Fruit fly (Drosophila melanogaster): ENCODE results near the gene Tdh.
A peak's percentile ranks its signal among the peaks of the same experiment; 100 is the strongest.
"Not testable (repeated sequence)": the region's sequence is repeated elsewhere in the genome, so short reads cannot be mapped to it uniquely, and the experiment has no call there.

Gene Tdh

dm6 chr3L:20503256-20503655 is 36.5 kb downstream of the Tdh start:
- TF ChIP-seq CG12768 (GFP tag; optimal IDR thresholded peaks at IDR 0.05) = no peak
- TF ChIP-seq tj (GFP tag; optimal IDR thresholded peaks at IDR 0.05) = no peak
- no peak for TF ChIP-seq Hr96 (GFP tag; optimal IDR thresholded peaks at IDR 0.05)
- no peak for TF ChIP-seq CG11617 (GFP tag; optimal IDR thresholded peaks at IDR 0.05)
- no peak for TF ChIP-seq cnc (optimal IDR thresholded peaks at IDR 0.05)
- no peak for TF ChIP-seq CG7045 (GFP tag; optimal IDR thresholded peaks at IDR 0.05)
- no peak for TF ChIP-seq cic (GFP tag; optimal IDR thresholded peaks at IDR 0.05)
- TF ChIP-seq Crg-1 (GFP tag; optimal IDR thresholded peaks at IDR 0.05) = no peak
- no peak for TF ChIP-seq ovo (GFP tag; optimal IDR thresholded peaks at IDR 0.05)
- TF ChIP-seq CG5204 (GFP tag; optimal IDR thresholded peaks at IDR 0.05) = no peak
- TF ChIP-seq CG1620 (GFP tag; optimal IDR thresholded peaks at IDR 0.05) = no peak
- TF ChIP-seq CG14711 (tag; optimal IDR thresholded peaks at IDR 0.05) = no peak
- TF ChIP-seq kay (GFP tag; ENCODE audit: borderline replicate concordance) = no peak
- TF ChIP-seq CG33017 (tag; optimal IDR thresholded peaks at IDR 0.05) = no peak
- no peak for TF ChIP-seq Mnt (GFP tag; optimal IDR thresholded peaks at IDR 0.05)
- no peak for TF ChIP-seq CG7101 (tag; optimal IDR thresholded peaks at IDR 0.05)
- no peak for TF ChIP-seq pad (GFP tag; optimal IDR thresholded peaks at IDR 0.05)

DNA sequence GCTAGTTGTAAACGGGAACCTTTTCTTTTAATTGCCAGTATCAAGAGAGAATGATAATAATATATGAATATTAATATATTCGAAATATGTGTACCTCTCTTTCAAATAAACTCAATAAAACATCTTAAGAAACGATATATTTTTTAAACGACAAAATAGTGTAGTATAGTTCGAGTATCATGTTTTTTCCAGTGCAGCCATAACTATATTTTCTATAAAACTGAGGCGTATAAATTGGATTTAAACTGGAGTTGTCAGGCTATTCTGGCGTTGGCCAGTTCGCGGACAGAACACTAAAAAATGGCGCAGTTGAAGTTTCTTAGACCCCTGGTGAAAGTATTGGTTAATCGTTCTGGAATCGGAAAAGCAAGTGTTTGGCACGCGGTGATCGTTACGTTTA is 37.1 kb downstream of the Tdh start, which contains the start of gene CG17637:
CG17637 (plus strand) TSS at position 301 of the 400 bp plus-strand sequence.
- not testable (repeated sequence) for TF ChIP-seq Crg-1 (GFP tag; optimal IDR thresholded peaks at IDR 0.05); CG7101 (tag; optimal IDR thresholded peaks at IDR 0.05); CG33017 (tag; optimal IDR thresholded peaks at IDR 0.05)

DNA sequence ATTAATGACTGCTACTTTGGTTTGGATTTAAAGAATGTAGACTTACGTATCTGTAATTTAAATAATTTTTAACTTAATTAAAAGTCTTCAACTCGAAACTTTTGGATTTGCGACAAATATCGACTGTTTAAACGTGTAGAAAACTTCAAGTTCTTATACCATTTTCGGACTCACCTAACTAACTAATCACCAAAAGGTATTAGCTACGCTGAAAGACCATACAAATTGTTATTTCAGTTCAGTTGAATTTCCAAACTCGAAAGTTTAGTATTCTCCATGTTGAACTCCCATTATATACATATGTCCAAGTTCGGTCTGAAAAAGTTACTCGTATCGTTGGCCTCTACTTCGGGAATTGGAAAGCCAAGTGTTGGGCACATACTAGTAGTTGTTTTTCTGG is 39.0 kb downstream of the Tdh start, which contains the start of gene CG5078:
CG5078 (plus strand) TSS at position 301 of the 400 bp plus-strand sequence.
- no peak for TF ChIP-seq CG7101 (tag; optimal IDR thresholded peaks at IDR 0.05)
- no peak for TF ChIP-seq Crg-1 (GFP tag; optimal IDR thresholded peaks at IDR 0.05)
- TF ChIP-seq CG7045 (GFP tag; optimal IDR thresholded peaks at IDR 0.05) = no peak
- TF ChIP-seq tj (GFP tag; optimal IDR thresholded peaks at IDR 0.05) = no peak
- TF ChIP-seq CG11617 (GFP tag; optimal IDR thresholded peaks at IDR 0.05) = no peak
- no peak for TF ChIP-seq bab1 (GFP tag; optimal IDR thresholded peaks at IDR 0.05)
- no peak for TF ChIP-seq CG33017 (tag; optimal IDR thresholded peaks at IDR 0.05)
- no peak for TF ChIP-seq cnc (optimal IDR thresholded peaks at IDR 0.05)
- no peak for TF ChIP-seq ovo (GFP tag; optimal IDR thresholded peaks at IDR 0.05)
- TF ChIP-seq Hr96 (GFP tag; optimal IDR thresholded peaks at IDR 0.05) = no peak

- TF ChIP-seq CG14711 (tag; optimal IDR thresholded peaks at IDR 0.05) (no peak), Clk (GFP tag; optimal IDR thresholded peaks at IDR 0.05) (no peak), cnc (optimal IDR thresholded peaks at IDR 0.05) (no peak), CG5204 (GFP tag; optimal IDR thresholded peaks at IDR 0.05) (no peak), Mnt (GFP tag; optimal IDR thresholded peaks at IDR 0.05) (no peak), CG7101 (tag; optimal IDR thresholded peaks at IDR 0.05) (no peak), ovo (GFP tag; optimal IDR thresholded peaks at IDR 0.05) (no peak), CG33017 (tag; optimal IDR thresholded peaks at IDR 0.05) (no peak), toe (GFP tag; optimal IDR thresholded peaks at IDR 0.05) (no peak), Crg-1 (GFP tag; optimal IDR thresholded peaks at IDR 0.05) (no peak), CG1620 (GFP tag; optimal IDR thresholded peaks at IDR 0.05) (peak; percentile 2), CG12768 (GFP tag; optimal IDR thresholded peaks at IDR 0.05) (no peak), CG11617 (GFP tag; optimal IDR thresholded peaks at IDR 0.05) (no peak), CG7045 (GFP tag; optimal IDR thresholded peaks at IDR 0.05) (no peak), kay (GFP tag; ENCODE audit: borderline replicate concordance) (peak; percentile 85), bab1 (GFP tag; optimal IDR thresholded peaks at IDR 0.05) (no peak)
Measured at dm6 chr3L:20507552-20507951, 40.8 kb downstream of the Tdh start.

DNA sequence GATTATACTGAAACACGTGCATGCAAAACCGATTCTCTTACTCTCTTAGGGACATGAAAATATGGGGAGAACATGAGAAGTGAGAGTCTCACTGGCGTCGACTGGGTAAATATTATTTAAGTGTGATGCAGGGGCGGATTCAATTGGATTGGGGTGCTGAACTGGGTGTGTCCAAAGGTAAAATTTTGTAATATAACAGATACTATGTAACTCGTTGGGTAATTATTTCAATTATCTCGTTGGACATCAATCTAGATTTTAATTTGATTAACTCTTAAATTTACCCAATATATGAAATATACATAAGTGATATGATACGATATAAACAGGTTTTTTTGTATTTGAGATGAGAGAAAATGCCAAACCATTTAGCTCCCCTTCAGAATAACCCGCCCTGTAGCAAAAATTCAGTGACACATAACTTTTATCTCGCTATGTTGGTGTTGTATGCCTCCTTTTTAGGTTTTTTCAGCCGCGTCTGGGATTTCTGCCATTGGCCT is 41.4 kb downstream of the Tdh start:
- TF ChIP-seq CG7045 (GFP tag; optimal IDR thresholded peaks at IDR 0.05) = peak; percentile 86
- TF ChIP-seq CG1620 (GFP tag; optimal IDR thresholded peaks at IDR 0.05) = peak; percentile 84
- peak; percentile 52 for TF ChIP-seq ovo (GFP tag; optimal IDR thresholded peaks at IDR 0.05)
- TF ChIP-seq Hr96 (GFP tag; optimal IDR thresholded peaks at IDR 0.05) = peak; percentile 85
- TF ChIP-seq cic (GFP tag; optimal IDR thresholded peaks at IDR 0.05) = peak; percentile 3
- TF ChIP-seq CG5204 (GFP tag; optimal IDR thresholded peaks at IDR 0.05) = peak; percentile 87
- TF ChIP-seq cnc (optimal IDR thresholded peaks at IDR 0.05) = no peak
- TF ChIP-seq CG14711 (tag; optimal IDR thresholded peaks at IDR 0.05) = peak; percentile 86
- TF ChIP-seq CG11617 (GFP tag; optimal IDR thresholded peaks at IDR 0.05) = peak; percentile 87
- TF ChIP-seq Crg-1 (GFP tag; optimal IDR thresholded peaks at IDR 0.05) = peak; percentile 86
- peak; percentile 90 for TF ChIP-seq toe (GFP tag; optimal IDR thresholded peaks at IDR 0.05)
- peak; percentile 92 for TF ChIP-seq CG7101 (tag; optimal IDR thresholded peaks at IDR 0.05)
- peak; percentile 72 for TF ChIP-seq tj (GFP tag; optimal IDR thresholded peaks at IDR 0.05)
- peak; percentile 78 for TF ChIP-seq Mnt (GFP tag; optimal IDR thresholded peaks at IDR 0.05)
- peak; percentile 81 for TF ChIP-seq Clk (GFP tag; optimal IDR thresholded peaks at IDR 0.05)
- peak; percentile 93 for TF ChIP-seq CG12768 (GFP tag; optimal IDR thresholded peaks at IDR 0.05)
- TF ChIP-seq bab1 (GFP tag; optimal IDR thresholded peaks at IDR 0.05) = peak; percentile 92
- TF ChIP-seq kay (GFP tag; ENCODE audit: borderline replicate concordance) = peak; percentile 85
- peak; percentile 89 for TF ChIP-seq CG33017 (tag; optimal IDR thresholded peaks at IDR 0.05)
- peak; percentile 85 for TF ChIP-seq pad (GFP tag; optimal IDR thresholded peaks at IDR 0.05)

- peak; percentile 32 for TF ChIP-seq Crg-1 (GFP tag; optimal IDR thresholded peaks at IDR 0.05)
- peak; percentile 57 for TF ChIP-seq CG14711 (tag; optimal IDR thresholded peaks at IDR 0.05)
- TF ChIP-seq cnc (optimal IDR thresholded peaks at IDR 0.05) = no peak
- peak; percentile 69 for TF ChIP-seq CG33017 (tag; optimal IDR thresholded peaks at IDR 0.05)
- peak; percentile 79 for TF ChIP-seq CG5204 (GFP tag; optimal IDR thresholded peaks at IDR 0.05)
- TF ChIP-seq CG7101 (tag; optimal IDR thresholded peaks at IDR 0.05) = peak; percentile 70
- no peak for TF ChIP-seq kay (GFP tag; ENCODE audit: borderline replicate concordance)
- peak; percentile 75 for TF ChIP-seq pad (GFP tag; optimal IDR thresholded peaks at IDR 0.05)
- peak; percentile 93 for TF ChIP-seq tj (GFP tag; optimal IDR thresholded peaks at IDR 0.05)
- peak; percentile 65 for TF ChIP-seq Mnt (GFP tag; optimal IDR thresholded peaks at IDR 0.05)
- TF ChIP-seq CG7045 (GFP tag; optimal IDR thresholded peaks at IDR 0.05) = peak; percentile 74
- TF ChIP-seq toe (GFP tag; optimal IDR thresholded peaks at IDR 0.05) = peak; percentile 45
- peak; percentile 51 for TF ChIP-seq cic (GFP tag; optimal IDR thresholded peaks at IDR 0.05)
- peak; percentile 90 for TF ChIP-seq CG11617 (GFP tag; optimal IDR thresholded peaks at IDR 0.05)
- peak; percentile 84 for TF ChIP-seq bab1 (GFP tag; optimal IDR thresholded peaks at IDR 0.05)
- peak; percentile 38 for TF ChIP-seq CG1620 (GFP tag; optimal IDR thresholded peaks at IDR 0.05)
- no peak for TF ChIP-seq ovo (GFP tag; optimal IDR thresholded peaks at IDR 0.05)
- TF ChIP-seq CG12768 (GFP tag; optimal IDR thresholded peaks at IDR 0.05) = peak; percentile 50
- peak; percentile 49 for TF ChIP-seq Clk (GFP tag; optimal IDR thresholded peaks at IDR 0.05)
- peak; percentile 67 for TF ChIP-seq Hr96 (GFP tag; optimal IDR thresholded peaks at IDR 0.05)
Measured at dm6 chr3L:20509121-20509934, 42.6 kb downstream of the Tdh start.

Measured in whole organism, adult.